Fruit fly (Drosophila melanogaster) whole organism, adult: ENCODE data around the gene ppk16.

Source experiments
- CG11617 ChIP-seq: fragments of 200-800 bp; sonication (Bioruptor generic); optimal IDR thresholded peaks from 2 replicates; lab custom pipeline; 2017; ENCODE audit warnings: mild to moderate bottlenecking, missing biosample characterization, missing genetic modification reagents, missing genetic modification characterization
- CG12768 ChIP-seq: fragments of 200-800 bp; sonication (Bioruptor generic); optimal IDR thresholded peaks from 2 replicates; lab custom pipeline; 2017; ENCODE audit warnings: missing biosample characterization, missing genetic modification characterization, mild to moderate bottlenecking, moderate library complexity, missing genetic modification reagents
- CG14711 ChIP-seq: fragments of 200-800 bp; sonication (Bioruptor generic); optimal IDR thresholded peaks from 2 replicates; lab custom pipeline; 2018; ENCODE audit warnings: missing biosample characterization, mild to moderate bottlenecking, missing genetic modification characterization, moderate library complexity
- CG1620 ChIP-seq: fragments of 200-800 bp; sonication (Bioruptor generic); optimal IDR thresholded peaks from 2 replicates; lab custom pipeline; 2016; ENCODE audit warnings: missing biosample characterization, missing genetic modification characterization
- CG33017 ChIP-seq: fragments of 200-800 bp; sonication (Bioruptor generic); optimal IDR thresholded peaks from 2 replicates; lab custom pipeline; 2018; ENCODE audit warnings: missing biosample characterization, mild to moderate bottlenecking, missing genetic modification characterization, moderate library complexity
- CG5204 ChIP-seq: fragments of 200-800 bp; sonication (Bioruptor generic); optimal IDR thresholded peaks from 2 replicates; lab custom pipeline; 2016; ENCODE audit warnings: missing biosample characterization, missing genetic modification characterization
- CG7045 ChIP-seq: fragments of 200-800 bp; sonication (Bioruptor generic); optimal IDR thresholded peaks from 2 replicates; lab custom pipeline; 2017; ENCODE audit warnings: missing biosample characterization, mild to moderate bottlenecking, missing genetic modification characterization
- CG7101 ChIP-seq: fragments of 200-800 bp; sonication (Bioruptor generic); optimal IDR thresholded peaks from 2 replicates; lab custom pipeline; 2018; ENCODE audit warnings: missing biosample characterization, mild to moderate bottlenecking, missing genetic modification characterization, moderate library complexity
- Clk ChIP-seq: fragments of 200-800 bp; sonication (Bioruptor generic); optimal IDR thresholded peaks from 2 replicates; lab custom pipeline; 2017; ENCODE audit warnings: missing biosample characterization, missing genetic modification characterization
- Crg-1 ChIP-seq: fragments of 200-800 bp; sonication (Bioruptor generic); optimal IDR thresholded peaks from 2 replicates; lab custom pipeline; 2016; ENCODE audit warnings: missing biosample characterization, missing genetic modification characterization
- Hr96 ChIP-seq: fragments of 200-800 bp; sonication (Bioruptor generic); optimal IDR thresholded peaks from 2 replicates; lab custom pipeline; 2016; ENCODE audit warnings: missing biosample characterization, missing genetic modification characterization
- Mnt ChIP-seq: fragments of 200-800 bp; sonication (Bioruptor generic); optimal IDR thresholded peaks from 2 replicates; lab custom pipeline; 2016; ENCODE audit warnings: missing biosample characterization, mild to moderate bottlenecking, missing genetic modification characterization
- bab1 ChIP-seq: fragments of 200-800 bp; sonication (Bioruptor generic); optimal IDR thresholded peaks from 3 replicates; lab custom pipeline; 2019; ENCODE audit warnings: missing biosample characterization, mild to moderate bottlenecking, missing genetic modification characterization, moderate library complexity
- cic ChIP-seq: fragments of 200-800 bp; sonication (Bioruptor generic); optimal IDR thresholded peaks from 2 replicates; lab custom pipeline; 2017; ENCODE audit warnings: missing biosample characterization, mild to moderate bottlenecking, missing genetic modification characterization, moderate library complexity
- cnc ChIP-seq, 2 experiments: fragments of >200 bp; optimal IDR thresholded peaks; 2 replicates each; lab custom pipeline; 2017
- kay ChIP-seq: fragments of 200-800 bp; sonication (Bioruptor generic); peaks from one replicate; lab custom pipeline; 2016; ENCODE audit warnings: missing biosample characterization, missing genetic modification characterization, borderline replicate concordance
- ovo ChIP-seq: fragments of 200-800 bp; sonication (Bioruptor generic); optimal IDR thresholded peaks from 2 replicates; lab custom pipeline; 2016; ENCODE audit warnings: missing biosample characterization, missing genetic modification characterization
- pad ChIP-seq: fragments of 200-800 bp; sonication (Bioruptor generic); optimal IDR thresholded peaks from 3 replicates; lab custom pipeline; 2017; ENCODE audit warnings: missing biosample characterization, missing genetic modification characterization, mild to moderate bottlenecking, moderate library complexity, missing genetic modification reagents
- tj ChIP-seq: fragments of 200-800 bp; sonication (Bioruptor generic); optimal IDR thresholded peaks from 3 replicates; lab custom pipeline; 2017; ENCODE audit warnings: missing biosample characterization, mild to moderate bottlenecking, missing genetic modification characterization, moderate library complexity
- toe ChIP-seq: fragments of 200-800 bp; sonication (Bioruptor generic); optimal IDR thresholded peaks from 2 replicates; lab custom pipeline; 2016; ENCODE audit warnings: missing biosample characterization, missing genetic modification characterization

The ppk16 gene

dm6 chr2L:9777927-9778326 is 3.1 kb upstream of the ppk16 start:
- no peak for TF ChIP-seq kay (GFP tag; lab: Kevin White, UChicago)
- TF ChIP-seq CG7045, result no peak
- TF ChIP-seq CG1620 (GFP tag; lab: Kevin White, UChicago), result no peak
- TF ChIP-seq CG7101 (tag; lab: Kevin White, UChicago), result no peak
- no peak for TF ChIP-seq Mnt (GFP tag; lab: Kevin White, UChicago)
- TF ChIP-seq CG11617 (GFP tag; lab: Kevin White, UChicago), result no peak
- TF ChIP-seq Crg-1 (GFP tag; lab: Kevin White, UChicago), result no peak
- TF ChIP-seq CG5204, result no peak
- TF ChIP-seq CG33017, result no peak
- TF ChIP-seq bab1 (GFP tag; lab: Kevin White, UChicago), result no peak

dm6 chr2L:9770896-9771295 is 3.9 kb downstream of the ppk16 start, which contains the start of gene ppk18:
ppk18 (minus strand) TSS chr2L:9770996.
- TF ChIP-seq Crg-1 (GFP tag; lab: Kevin White, UChicago) (no peak), CG14711 (no peak)

DNA sequence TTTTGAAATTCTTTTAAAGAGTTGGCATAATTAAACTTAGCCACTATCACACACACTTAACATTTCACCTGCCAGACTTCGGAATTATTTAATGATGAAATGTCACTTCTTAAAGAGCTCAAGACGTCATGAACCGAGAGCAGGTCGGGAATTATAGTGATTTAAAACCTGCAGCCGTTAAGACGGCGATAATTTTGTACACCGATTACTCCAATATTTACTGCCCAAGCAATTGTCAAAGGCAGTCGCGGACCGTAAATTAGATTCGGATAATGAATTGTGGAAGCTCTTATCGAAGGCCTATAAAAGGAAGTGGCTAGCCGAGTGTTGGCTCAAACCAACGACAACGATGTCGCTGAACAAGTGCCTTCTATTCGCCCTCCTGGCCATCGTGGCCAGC is 6.1 kb downstream of the ppk16 start, which contains the start of gene CG17633:
TSS of gene CG17633 (plus strand) at position 326 of the 400 bp plus-strand sequence.
- TF ChIP-seq pad (GFP tag; lab: Kevin White, UChicago) (no peak), CG14711 (no peak), Clk (no peak), cic (no peak), tj (GFP tag; lab: Kevin White, UChicago) (no peak), CG5204 (no peak), CG7045 (no peak)

DNA sequence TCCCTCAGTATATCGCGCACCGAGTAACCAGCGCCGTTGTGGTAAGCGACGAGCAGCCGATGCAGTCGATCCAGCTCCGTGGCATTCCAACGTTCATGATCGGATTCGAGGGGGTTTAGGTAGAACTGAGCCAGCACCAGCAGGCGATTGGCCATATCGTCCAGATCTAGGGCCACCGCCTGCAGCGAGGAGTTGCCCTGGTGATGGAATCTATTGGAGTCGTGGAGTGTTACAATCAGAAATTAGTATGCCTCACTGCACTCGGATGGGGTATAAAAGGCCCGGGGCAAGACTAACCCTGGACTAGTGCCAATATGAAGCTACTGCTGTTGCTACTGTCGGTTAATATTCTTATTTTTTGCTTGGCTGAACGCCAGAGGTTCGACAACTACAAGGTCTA is 8.1 kb downstream of the ppk16 start, which contains the start of gene CG4017:
TSS of gene CG4017 (plus strand) at position 301 of the 400 bp plus-strand sequence.
- TF ChIP-seq Mnt (GFP tag; lab: Kevin White, UChicago) (no peak), bab1 (GFP tag; lab: Kevin White, UChicago) (no peak), cnc (optimal IDR thresholded peaks at IDR 0.05; lab: Kevin White, UChicago) (no peak), CG11617 (GFP tag; lab: Kevin White, UChicago) (no peak), CG7045 (no peak), Clk (no peak), CG1620 (GFP tag; lab: Kevin White, UChicago) (no peak)

dm6 chr2L:9763212-9763869 is 11.5 kb downstream of the ppk16 start, which contains the start of the genes Taf11 and und:
Taf11 (minus strand) TSS chr2L:9763262.
und (plus strand) TSS chr2L:9763369.
- TF ChIP-seq cnc (optimal IDR thresholded peaks at IDR 0.05; lab: Kevin White, UChicago), result no peak
- peak; percentile 51 for TF ChIP-seq CG14711
- TF ChIP-seq Crg-1 (GFP tag; lab: Kevin White, UChicago), result peak; percentile 78
- TF ChIP-seq CG7101 (tag; lab: Kevin White, UChicago), result peak; percentile 42
- TF ChIP-seq Hr96 (GFP tag; lab: Kevin White, UChicago), result peak; percentile 39
- TF ChIP-seq tj (GFP tag; lab: Kevin White, UChicago), result no peak
- TF ChIP-seq CG11617 (GFP tag; lab: Kevin White, UChicago), result peak; percentile 53
- peak; percentile 80 for TF ChIP-seq Mnt (GFP tag; lab: Kevin White, UChicago)
- TF ChIP-seq Clk, result peak; percentile 0
- TF ChIP-seq cic, result peak; percentile 30
- no peak for TF ChIP-seq kay (GFP tag; lab: Kevin White, UChicago)
- peak; percentile 74 for TF ChIP-seq pad (GFP tag; lab: Kevin White, UChicago)
- peak; percentile 54 for TF ChIP-seq toe (GFP tag; lab: Kevin White, UChicago)
- peak; percentile 78 for TF ChIP-seq CG7045
- TF ChIP-seq CG5204, result no peak
- peak; percentile 27 for TF ChIP-seq ovo
- peak; percentile 44 for TF ChIP-seq CG1620 (GFP tag; lab: Kevin White, UChicago)
- TF ChIP-seq CG12768 (GFP tag; lab: Kevin White, UChicago), result peak; percentile 71
- TF ChIP-seq CG33017, result peak; percentile 13
- TF ChIP-seq bab1 (GFP tag; lab: Kevin White, UChicago), result peak; percentile 17

DNA sequence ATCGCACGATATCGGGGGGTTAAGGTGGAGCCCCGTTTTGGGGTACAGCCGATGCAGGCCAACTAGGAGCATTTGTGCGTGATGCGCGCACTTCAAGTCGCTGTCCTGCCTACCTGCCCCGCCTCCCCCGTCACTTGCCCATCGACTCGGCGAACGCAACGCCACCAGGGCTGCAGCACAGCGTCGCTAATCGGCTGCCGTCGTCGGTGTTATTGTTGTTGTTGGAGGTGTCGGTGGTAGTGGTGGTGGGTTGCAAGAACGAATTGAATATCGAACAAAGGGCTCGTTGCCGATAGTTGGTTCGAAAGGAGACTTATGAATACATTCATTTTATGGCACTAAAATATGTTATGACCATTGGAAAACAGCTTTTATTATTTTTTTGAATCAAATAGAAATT is 16.0 kb downstream of the ppk16 start:
- TF ChIP-seq CG14711, result peak; percentile 37
- TF ChIP-seq CG7045, result peak; percentile 21
- no peak for TF ChIP-seq tj (GFP tag; lab: Kevin White, UChicago)
- TF ChIP-seq CG33017, result peak; percentile 55
- TF ChIP-seq toe (GFP tag; lab: Kevin White, UChicago), result peak; percentile 73
- peak; percentile 18 for TF ChIP-seq CG11617 (GFP tag; lab: Kevin White, UChicago)
- peak; percentile 41 for TF ChIP-seq Clk
- peak; percentile 46 for TF ChIP-seq bab1 (GFP tag; lab: Kevin White, UChicago)
- TF ChIP-seq cnc (optimal IDR thresholded peaks at IDR 0.05; lab: Kevin White, UChicago), result no peak
- peak; percentile 8 for TF ChIP-seq ovo
- TF ChIP-seq CG5204, result peak; percentile 56
- no peak for TF ChIP-seq CG12768 (GFP tag; lab: Kevin White, UChicago)
- TF ChIP-seq Mnt (GFP tag; lab: Kevin White, UChicago), result peak; percentile 46
- no peak for TF ChIP-seq cic
- peak; percentile 73 for TF ChIP-seq Hr96 (GFP tag; lab: Kevin White, UChicago)
- TF ChIP-seq CG7101 (tag; lab: Kevin White, UChicago), result peak; percentile 55
